Fruit fly (Drosophila melanogaster) whole organism, embryonic: Measurements from ENCODE around the gene Or22b.

Experiments
- Antp ChIP-seq: fragments of 200-800 bp; sonication (Bioruptor generic); optimal IDR thresholded peaks from 3 replicates; lab custom pipeline; 2016; ENCODE audit warnings: missing biosample characterization, missing genetic modification characterization
- Atf-2 ChIP-seq: fragments of 200-800 bp; sonication (Bioruptor generic); optimal IDR thresholded peaks from 2 replicates; lab custom pipeline; 2016; ENCODE audit warnings: missing biosample characterization, missing genetic modification characterization
- B-H2 ChIP-seq: fragments of 200-800 bp; sonication (Bioruptor generic); optimal IDR thresholded peaks from 2 replicates; lab custom pipeline; 2018; ENCODE audit warnings: missing biosample characterization, mild to moderate bottlenecking, missing genetic modification characterization
- Blimp-1 ChIP-seq: fragments of 200-800 bp; sonication (Bioruptor generic); optimal IDR thresholded peaks from 3 replicates; lab custom pipeline; 2018; ENCODE audit warnings: missing biosample characterization, missing genetic modification characterization, mild to moderate bottlenecking, moderate library complexity, missing genetic modification reagents
- CG11085 ChIP-seq: fragments of 200-800 bp; sonication (Bioruptor generic); IDR thresholded peaks from 2 replicates; pipeline ENCODE4 v1.3.6; 2022; ENCODE audit warnings: missing biosample characterization, missing genetic modification characterization
- CG11093 ChIP-seq: fragments of 200-800 bp; sonication (Bioruptor generic); IDR thresholded peaks from 3 replicates; pipeline ENCODE4 v1.3.6; 2022; ENCODE audit warnings: missing biosample characterization, missing genetic modification characterization
- CG11504 ChIP-seq: fragments of 200-800 bp; sonication (Bioruptor generic); optimal IDR thresholded peaks from 3 replicates; lab custom pipeline; 2019; ENCODE audit warnings: missing biosample characterization, mild to moderate bottlenecking, missing genetic modification characterization, moderate library complexity
- CG11723 ChIP-seq: fragments of 200-800 bp; sonication (Bioruptor generic); optimal IDR thresholded peaks from 2 replicates; lab custom pipeline; 2017; ENCODE audit warnings: missing biosample characterization, mild to moderate bottlenecking, missing genetic modification characterization
- CG13123 ChIP-seq: fragments of 200-800 bp; sonication (Bioruptor generic); optimal IDR thresholded peaks from 2 replicates; lab custom pipeline; 2016; ENCODE audit warnings: missing biosample characterization, missing genetic modification characterization
- CG13424 ChIP-seq: fragments of 200-800 bp; sonication (Bioruptor generic); optimal IDR thresholded peaks from 2 replicates; lab custom pipeline; 2019; ENCODE audit warnings: missing biosample characterization, mild to moderate bottlenecking, missing genetic modification characterization, moderate library complexity
- CG15479 ChIP-seq: fragments of 200-800 bp; sonication (Bioruptor generic); optimal IDR thresholded peaks from 3 replicates; lab custom pipeline; 2019; ENCODE audit warnings: missing biosample characterization, mild to moderate bottlenecking, missing genetic modification characterization, moderate library complexity
- CG17328 ChIP-seq: fragments of 200-800 bp; sonication (Bioruptor generic); IDR thresholded peaks from 2 replicates; pipeline ENCODE4 v1.3.6; 2022; ENCODE audit warnings: missing biosample characterization, missing genetic modification characterization
- CG18011 ChIP-seq: fragments of 200-800 bp; sonication (Bioruptor generic); optimal IDR thresholded peaks from 2 replicates; lab custom pipeline; 2017; ENCODE audit warnings: missing biosample characterization, missing genetic modification characterization, mild to moderate bottlenecking, moderate library complexity, missing genotype
- CG2116 ChIP-seq: fragments of 200-800 bp; sonication (Bioruptor generic); optimal IDR thresholded peaks from 3 replicates; lab custom pipeline; 2018; ENCODE audit warnings: missing biosample characterization, mild to moderate bottlenecking, missing genetic modification characterization
- CG2889 ChIP-seq: fragments of 200-800 bp; sonication (Bioruptor generic); IDR thresholded peaks from 3 replicates; pipeline ENCODE4 v1.3.6; 2022; ENCODE audit warnings: missing biosample characterization, missing genetic modification characterization
- CG42726 ChIP-seq: fragments of 200-800 bp; sonication (Bioruptor generic); IDR thresholded peaks from 2 replicates; pipeline ENCODE4 v1.3.6; 2022; ENCODE audit warnings: missing biosample characterization, missing genetic modification characterization; ENCODE audit not compliant: partially characterized antibody
- CG6175 ChIP-seq: fragments of 200-800 bp; sonication (Bioruptor generic); IDR thresholded peaks from 3 replicates; pipeline ENCODE4 v1.3.6; 2022; ENCODE audit warnings: missing biosample characterization, missing genetic modification characterization
- CG6272 ChIP-seq: fragments of 200-800 bp; sonication (Bioruptor generic); IDR thresholded peaks from 2 replicates; pipeline ENCODE4 v1.3.6; 2022; ENCODE audit warnings: missing biosample characterization, missing genetic modification characterization
- CG6689 ChIP-seq: fragments of 200-800 bp; sonication (Bioruptor generic); IDR thresholded peaks from 2 replicates; pipeline ENCODE4 v1.3.6; 2022; ENCODE audit warnings: missing biosample characterization, missing genetic modification characterization
- CG6765 ChIP-seq: fragments of 200-800 bp; sonication (Bioruptor generic); optimal IDR thresholded peaks from 3 replicates; lab custom pipeline; 2017; ENCODE audit warnings: missing biosample characterization, mild to moderate bottlenecking, missing genetic modification characterization
- CG9797 ChIP-seq: fragments of 200-800 bp; sonication (Bioruptor generic); optimal IDR thresholded peaks from 3 replicates; lab custom pipeline; 2018; ENCODE audit warnings: missing biosample characterization, mild to moderate bottlenecking, missing genetic modification characterization
- Doc2 ChIP-seq: fragments of 200-800 bp; sonication (Bioruptor generic); IDR thresholded peaks from 2 replicates; pipeline ENCODE4 v1.3.6; 2022; ENCODE audit warnings: missing biosample characterization, missing genetic modification characterization
- E2f1 ChIP-seq: fragments of 200-800 bp; sonication (Bioruptor generic); IDR thresholded peaks from 2 replicates; pipeline ENCODE4 v1.3.6; 2022; ENCODE audit warnings: missing biosample characterization, missing genetic modification characterization
- Fer1 ChIP-seq: fragments of 200-800 bp; sonication (Bioruptor generic); optimal IDR thresholded peaks from 2 replicates; lab custom pipeline; 2017; ENCODE audit warnings: missing biosample characterization, mild to moderate bottlenecking, missing genetic modification characterization
- GATAe ChIP-seq: fragments of 200-800 bp; sonication (Bioruptor generic); conservative IDR thresholded peaks from 2 replicates; pipeline ENCODE4 v1.3.6; 2022; ENCODE audit warnings: missing biosample characterization, missing genetic modification characterization
- Gsc ChIP-seq: fragments of 200-800 bp; sonication (Bioruptor generic); IDR thresholded peaks from 2 replicates; pipeline ENCODE4 v1.3.6; 2022; ENCODE audit warnings: missing biosample characterization, missing genetic modification characterization
- Hey ChIP-seq: fragments of 200-800 bp; sonication (Bioruptor generic); optimal IDR thresholded peaks from 3 replicates; lab custom pipeline; 2018; ENCODE audit warnings: missing biosample characterization, mild to moderate bottlenecking, missing genetic modification characterization
- Lim3 ChIP-seq: fragments of 200-800 bp; sonication (Bioruptor generic); IDR thresholded peaks from 2 replicates; pipeline ENCODE4 v1.3.6; 2022; ENCODE audit warnings: missing biosample characterization, missing genetic modification characterization
- Mes4 ChIP-seq: fragments of 200-800 bp; sonication (Bioruptor generic); optimal IDR thresholded peaks from 2 replicates; lab custom pipeline; 2016; ENCODE audit warnings: missing biosample characterization, missing genetic modification characterization
- Myb ChIP-seq: fragments of 200-800 bp; sonication (Bioruptor generic); optimal IDR thresholded peaks from 2 replicates; lab custom pipeline; 2016; ENCODE audit warnings: missing biosample characterization, missing genetic modification characterization
- Oli ChIP-seq: fragments of 200-800 bp; sonication (Bioruptor generic); optimal IDR thresholded peaks from 2 replicates; lab custom pipeline; 2018; ENCODE audit warnings: missing biosample characterization, mild to moderate bottlenecking, missing genetic modification characterization, moderate library complexity
- Side ChIP-seq: fragments of 200-800 bp; sonication (Bioruptor generic); optimal IDR thresholded peaks from 2 replicates; lab custom pipeline; 2016; ENCODE audit warnings: missing biosample characterization, missing genetic modification characterization
- Xbp1 ChIP-seq: fragments of 200-800 bp; sonication (Bioruptor generic); optimal IDR thresholded peaks from 3 replicates; lab custom pipeline; 2016; ENCODE audit warnings: missing biosample characterization, mild to moderate bottlenecking, missing genetic modification characterization
- aop ChIP-seq: fragments of 200-800 bp; sonication (Bioruptor generic); IDR thresholded peaks from 2 replicates; pipeline ENCODE4 v1.3.6; 2022; ENCODE audit warnings: missing biosample characterization, missing genetic modification characterization
- ara ChIP-seq: fragments of 200-800 bp; sonication (Bioruptor generic); IDR thresholded peaks from 2 replicates; pipeline ENCODE4 v1.3.6; 2022; ENCODE audit warnings: missing biosample characterization, missing genetic modification characterization
- btn ChIP-seq: fragments of 200-800 bp; sonication (Bioruptor generic); optimal IDR thresholded peaks from 2 replicates; lab custom pipeline; 2016; ENCODE audit warnings: missing biosample characterization, missing genetic modification characterization
- ci ChIP-seq: fragments of 200-800 bp; sonication (Bioruptor generic); IDR thresholded peaks from 3 replicates; pipeline ENCODE4 v1.3.6; 2022; ENCODE audit warnings: missing biosample characterization, missing genetic modification characterization
- fd64A ChIP-seq: fragments of 200-800 bp; sonication (Bioruptor generic); optimal IDR thresholded peaks from 3 replicates; lab custom pipeline; 2018; ENCODE audit warnings: missing biosample characterization, mild to moderate bottlenecking, missing genetic modification characterization
- grau ChIP-seq: fragments of 200-800 bp; optimal IDR thresholded peaks from 3 replicates; lab custom pipeline; 2019; ENCODE audit warnings: missing biosample characterization, mild to moderate bottlenecking, missing genetic modification characterization, moderate library complexity
- insv ChIP-seq, 2 experiments: fragments of 200-800 bp; sonication (Bioruptor generic); optimal IDR thresholded peaks; 3 replicates each; lab custom pipeline; 2016 to 2018; ENCODE audit warnings: missing biosample characterization in 2 of 2, missing genetic modification characterization in 2 of 2
- lilli ChIP-seq: fragments of 200-800 bp; sonication (Bioruptor generic); optimal IDR thresholded peaks from 3 replicates; lab custom pipeline; 2016; ENCODE audit warnings: missing biosample characterization, missing genetic modification characterization
- lola ChIP-seq, 3 experiments: fragments of >200 bp in 2 of 3; fragments of 200-800 bp in 1 of 3; sonication (Bioruptor generic) in 1 of 3; optimal IDR thresholded peaks; 2 replicates each; lab custom pipeline; 2017 to 2019; ENCODE audit warnings: missing biosample characterization in 3 of 3, missing genetic modification characterization in 3 of 3, mild to moderate bottlenecking in 1 of 3, moderate library complexity in 1 of 3
- nerfin-2 ChIP-seq: fragments of 200-800 bp; sonication (Bioruptor generic); IDR thresholded peaks from 2 replicates; pipeline ENCODE4 v1.3.6; 2022; ENCODE audit warnings: missing biosample characterization, missing genetic modification characterization; ENCODE audit not compliant: partially characterized antibody
- nmo ChIP-seq: fragments of 200-800 bp; sonication (Bioruptor generic); optimal IDR thresholded peaks from 2 replicates; lab custom pipeline; 2018; ENCODE audit warnings: missing biosample characterization, mild to moderate bottlenecking, missing genetic modification characterization, moderate library complexity
- pfk ChIP-seq: fragments of 200-800 bp; sonication (Bioruptor generic); optimal IDR thresholded peaks from 2 replicates; lab custom pipeline; 2018; ENCODE audit warnings: missing biosample characterization, mild to moderate bottlenecking, missing genetic modification characterization, moderate library complexity
- pho ChIP-seq: fragments of 200-800 bp; sonication (Bioruptor generic); optimal IDR thresholded peaks from 2 replicates; lab custom pipeline; 2016; ENCODE audit warnings: missing biosample characterization, missing genetic modification characterization
- prd ChIP-seq, 3 experiments: fragments of >200 bp in 2 of 3; fragments of 200-800 bp in 1 of 3; sonication (Bioruptor generic) in 1 of 3; optimal IDR thresholded peaks in 2 of 3; IDR thresholded peaks in 1 of 3; 2 replicates in 2 of 3; 3 replicates in 1 of 3; pipeline versions ENCODE4 v1.3.6 to Lab custom; 2017 to 2022; ENCODE audit warnings: missing biosample characterization in 1 of 3, missing genetic modification characterization in 1 of 3
- sens ChIP-seq: fragments of 200-800 bp; sonication (Bioruptor generic); peaks from one replicate; lab custom pipeline; 2016; ENCODE audit warnings: missing biosample characterization, missing genetic modification characterization
- shn ChIP-seq: fragments of 200-800 bp; sonication (Bioruptor generic); optimal IDR thresholded peaks from 3 replicates; lab custom pipeline; 2016; ENCODE audit warnings: missing biosample characterization, missing genetic modification characterization
- sima ChIP-seq: fragments of 200-800 bp; sonication (Bioruptor generic); optimal IDR thresholded peaks from 2 replicates; lab custom pipeline; 2016; ENCODE audit warnings: missing biosample characterization, missing genetic modification characterization
- ttk ChIP-seq: fragments of 200-800 bp; sonication (Bioruptor generic); IDR thresholded peaks from 2 replicates; pipeline ENCODE4 v2.1.2; 2022; ENCODE audit warnings: missing biosample characterization, missing genetic modification characterization
- zf30C ChIP-seq: fragments of 200-800 bp; sonication (Bioruptor generic); optimal IDR thresholded peaks from 3 replicates; lab custom pipeline; 2018; ENCODE audit warnings: missing biosample characterization, mild to moderate bottlenecking, missing genetic modification characterization

The Or22b gene

dm6 chr2L:1568631-1569030, 46.1 kb downstream of the Or22b start:
- TF ChIP-seq Mes4 (GFP tag; lab: Kevin White, UChicago): no peak
- TF ChIP-seq Atf-2 (GFP tag; lab: Kevin White, UChicago): no peak
- TF ChIP-seq prd (optimal IDR thresholded peaks at IDR 0.05; lab: Kevin White, UChicago): no peak
- no peak for TF ChIP-seq prd (GFP tag; IDR thresholded peaks at IDR 0.05; lab: Robert Waterston, UW)
- TF ChIP-seq zf30C (GFP tag; lab: Kevin White, UChicago): no peak
- no peak for TF ChIP-seq CG18011 (GFP tag; lab: Kevin White, UChicago)
- no peak for TF ChIP-seq Gsc (GFP tag; lab: Robert Waterston, UW)
- TF ChIP-seq CG9797 (GFP tag; lab: Kevin White, UChicago): no peak
- TF ChIP-seq Side (GFP tag; lab: Kevin White, UChicago): no peak
- no peak for TF ChIP-seq pho (GFP tag; lab: Kevin White, UChicago)
- TF ChIP-seq CG13123: no peak
- no peak for TF ChIP-seq CG6175 (GFP tag; lab: Robert Waterston, UW)
- no peak for TF ChIP-seq CG6272 (GFP tag; lab: Robert Waterston, UW)
- peak; percentile 19; the same call in 1 of the 2 replicates for TF ChIP-seq CG17328
- no peak for TF ChIP-seq CG2889 (GFP tag; lab: Robert Waterston, UW)
- TF ChIP-seq pfk (GFP tag; lab: Kevin White, UChicago): no peak
- TF ChIP-seq sens (GFP tag; lab: Kevin White, UChicago): peak; percentile 54
- TF ChIP-seq fd64A (GFP tag; lab: Kevin White, UChicago): no peak
- no peak for TF ChIP-seq CG11085 (GFP tag; lab: Robert Waterston, UW)
- TF ChIP-seq ttk (GFP tag; lab: Robert Waterston, UW): no peak
- TF ChIP-seq grau: peak; percentile 19
- TF ChIP-seq Xbp1 (GFP tag; lab: Kevin White, UChicago): no peak
- no peak for TF ChIP-seq aop (GFP tag; lab: Robert Waterston, UW)
- no peak for TF ChIP-seq CG42726 (GFP tag; lab: Robert Waterston, UW)
- 0 out of 3 replicates have a peak, but pooled peaks have one; percentile 27 for TF ChIP-seq ci (GFP tag; lab: Robert Waterston, UW)
- TF ChIP-seq Hey (tag; lab: Kevin White, UChicago): no peak
- TF ChIP-seq CG11504 (tag; lab: Kevin White, UChicago): peak; percentile 53
- TF ChIP-seq CG15479 (GFP tag; lab: Kevin White, UChicago): no peak
- no peak for TF ChIP-seq CG2116 (GFP tag; lab: Kevin White, UChicago)
- TF ChIP-seq sima (GFP tag; lab: Kevin White, UChicago): no peak
- TF ChIP-seq Antp (GFP tag; lab: Kevin White, UChicago): no peak
- no peak for TF ChIP-seq shn (GFP tag; lab: Kevin White, UChicago)
- TF ChIP-seq nerfin-2 (GFP tag; lab: Robert Waterston, UW): no peak
- TF ChIP-seq Blimp-1 (GFP tag; lab: Kevin White, UChicago): peak; percentile 43
- no peak for TF ChIP-seq E2f1 (GFP tag; lab: Robert Waterston, UW)
- no peak for TF ChIP-seq Lim3 (GFP tag; lab: Robert Waterston, UW)
- TF ChIP-seq nmo (GFP tag; lab: Kevin White, UChicago): peak; percentile 27
- TF ChIP-seq CG11723 (GFP tag; lab: Kevin White, UChicago): no peak
- no peak for TF ChIP-seq ara (GFP tag; lab: Robert Waterston, UW)
- TF ChIP-seq GATAe: no peak
- no peak for TF ChIP-seq CG6765
- no peak for TF ChIP-seq Doc2
- no peak for TF ChIP-seq lola (GFP tag; optimal IDR thresholded peaks at IDR 0.05; lab: Kevin White, UChicago)
- no peak for TF ChIP-seq btn (GFP tag; lab: Kevin White, UChicago)
- no peak for TF ChIP-seq Myb (GFP tag; lab: Kevin White, UChicago)
- TF ChIP-seq Fer1 (GFP tag; lab: Kevin White, UChicago): peak; percentile 24
- no peak for TF ChIP-seq lilli (GFP tag; lab: Kevin White, UChicago)
- peak; percentile 5 for TF ChIP-seq Oli (tag; lab: Kevin White, UChicago)
- TF ChIP-seq insv (GFP tag; optimal IDR thresholded peaks at IDR 0.05; lab: Kevin White, UChicago): no peak
- no peak for TF ChIP-seq B-H2 (GFP tag; lab: Kevin White, UChicago)
- TF ChIP-seq CG13424 (tag; lab: Kevin White, UChicago): no peak
- TF ChIP-seq CG11093: no peak
- TF ChIP-seq CG6689: no peak
